Fruit fly (Drosophila melanogaster) whole organism, embryonic: Measurements from ENCODE around the gene CG14452.
A peak's percentile ranks its signal among the peaks of the same experiment; 100 is the strongest.

Source experiments
- Antp ChIP-seq: fragments of 200-800 bp; sonication (Bioruptor generic); optimal IDR thresholded peaks from 3 replicates; lab custom pipeline; 2016; ENCODE audit warnings: missing biosample characterization, missing genetic modification characterization
- BtbVII ChIP-seq: fragments of 200-800 bp; sonication (Bioruptor generic); optimal IDR thresholded peaks from 3 replicates; lab custom pipeline; 2017; ENCODE audit warnings: missing biosample characterization, mild to moderate bottlenecking, missing genetic modification characterization
- CG11695 ChIP-seq: fragments of 200-800 bp; sonication (Bioruptor generic); IDR thresholded peaks from 3 replicates; pipeline ENCODE4 v1.3.6; 2022; ENCODE audit warnings: missing biosample characterization, missing genetic modification characterization
- CG11696 ChIP-seq: fragments of 200-800 bp; sonication (Bioruptor generic); IDR thresholded peaks from 2 replicates; pipeline ENCODE4 v1.3.6; 2022; ENCODE audit warnings: missing biosample characterization, missing genetic modification characterization
- CG11723 ChIP-seq: fragments of 200-800 bp; sonication (Bioruptor generic); optimal IDR thresholded peaks from 2 replicates; lab custom pipeline; 2017; ENCODE audit warnings: missing biosample characterization, mild to moderate bottlenecking, missing genetic modification characterization
- CG12071 ChIP-seq: fragments of 200-800 bp; sonication (Bioruptor generic); optimal IDR thresholded peaks from 3 replicates; lab custom pipeline; 2018; ENCODE audit warnings: missing biosample characterization, mild to moderate bottlenecking, missing genetic modification characterization
- CG12769 ChIP-seq: fragments of 200-800 bp; sonication (Bioruptor generic); optimal IDR thresholded peaks from 2 replicates; lab custom pipeline; 2019; ENCODE audit warnings: missing biosample characterization, mild to moderate bottlenecking, missing genetic modification characterization, moderate library complexity
- CG17385 ChIP-seq: fragments of 200-800 bp; sonication (Bioruptor generic); optimal IDR thresholded peaks from 3 replicates; lab custom pipeline; 2018; ENCODE audit warnings: missing biosample characterization, mild to moderate bottlenecking, missing genetic modification characterization
- CG2129 ChIP-seq: fragments of 200-800 bp; sonication (Bioruptor generic); IDR thresholded peaks from 2 replicates; pipeline ENCODE4 v1.3.6; 2022; ENCODE audit warnings: missing biosample characterization, missing genetic modification characterization; ENCODE audit not compliant: partially characterized antibody
- CG32532 ChIP-seq: fragments of 200-800 bp; sonication (Bioruptor generic); IDR thresholded peaks from 2 replicates; pipeline ENCODE4 v1.3.6; 2022; ENCODE audit warnings: missing biosample characterization, missing genetic modification characterization
- CG34422 ChIP-seq: fragments of 200-800 bp; sonication (Bioruptor generic); IDR thresholded peaks from 3 replicates; pipeline ENCODE4 v1.3.6; 2022; ENCODE audit warnings: missing biosample characterization, missing genetic modification characterization
- CG5245 ChIP-seq: fragments of 200-800 bp; sonication (Bioruptor generic); optimal IDR thresholded peaks from 3 replicates; lab custom pipeline; 2016; ENCODE audit warnings: missing biosample characterization, missing genetic modification characterization
- CG8478 ChIP-seq: fragments of >200 bp; optimal IDR thresholded peaks from 2 replicates; lab custom pipeline; 2018
- CG9609 ChIP-seq: fragments of 200-800 bp; sonication (Bioruptor generic); optimal IDR thresholded peaks from 3 replicates; lab custom pipeline; 2016; ENCODE audit warnings: missing biosample characterization, missing genetic modification characterization
- CoRest ChIP-seq: fragments of 200-800 bp; sonication (Bioruptor generic); optimal IDR thresholded peaks from 3 replicates; lab custom pipeline; 2018; ENCODE audit warnings: missing biosample characterization, mild to moderate bottlenecking, missing genetic modification characterization, moderate library complexity
- CrebB ChIP-seq: fragments of 200-800 bp; sonication (Bioruptor generic); optimal IDR thresholded peaks from 3 replicates; lab custom pipeline; 2018; ENCODE audit warnings: missing biosample characterization, mild to moderate bottlenecking, missing genetic modification characterization
- Dbx ChIP-seq: fragments of 200-800 bp; sonication (Bioruptor generic); IDR thresholded peaks from 3 replicates; pipeline ENCODE4 v1.3.6; 2022; ENCODE audit warnings: missing biosample characterization, missing genetic modification characterization
- Doc2 ChIP-seq: fragments of 200-800 bp; sonication (Bioruptor generic); IDR thresholded peaks from 2 replicates; pipeline ENCODE4 v1.3.6; 2022; ENCODE audit warnings: missing biosample characterization, missing genetic modification characterization
- E2f2 ChIP-seq: fragments of 200-800 bp; sonication (Bioruptor generic); IDR thresholded peaks from 2 replicates; pipeline ENCODE4 v1.3.6; 2022; ENCODE audit warnings: missing biosample characterization, missing genetic modification characterization
- Hr3 ChIP-seq: fragments of 200-800 bp; sonication (Bioruptor generic); optimal IDR thresholded peaks from 3 replicates; lab custom pipeline; 2016; ENCODE audit warnings: missing biosample characterization, missing genetic modification characterization
- NK7.1 ChIP-seq: fragments of 200-800 bp; sonication (Bioruptor generic); optimal IDR thresholded peaks from 3 replicates; lab custom pipeline; 2016; ENCODE audit warnings: missing biosample characterization, missing genetic modification characterization
- Scr ChIP-seq: fragments of 200-800 bp; sonication (Bioruptor generic); IDR thresholded peaks from 2 replicates; pipeline ENCODE4 v1.3.6; 2022; ENCODE audit warnings: missing biosample characterization, missing genetic modification characterization; ENCODE audit not compliant: partially characterized antibody
- Xbp1 ChIP-seq: fragments of 200-800 bp; sonication (Bioruptor generic); optimal IDR thresholded peaks from 3 replicates; lab custom pipeline; 2016; ENCODE audit warnings: missing biosample characterization, mild to moderate bottlenecking, missing genetic modification characterization
- aop ChIP-seq: fragments of 200-800 bp; sonication (Bioruptor generic); IDR thresholded peaks from 2 replicates; pipeline ENCODE4 v1.3.6; 2022; ENCODE audit warnings: missing biosample characterization, missing genetic modification characterization
- ara ChIP-seq: fragments of 200-800 bp; sonication (Bioruptor generic); IDR thresholded peaks from 2 replicates; pipeline ENCODE4 v1.3.6; 2022; ENCODE audit warnings: missing biosample characterization, missing genetic modification characterization
- btn ChIP-seq: fragments of 200-800 bp; sonication (Bioruptor generic); optimal IDR thresholded peaks from 2 replicates; lab custom pipeline; 2016; ENCODE audit warnings: missing biosample characterization, missing genetic modification characterization
- caup ChIP-seq: fragments of 200-800 bp; sonication (Bioruptor generic); optimal IDR thresholded peaks from 3 replicates; lab custom pipeline; 2017; ENCODE audit warnings: missing biosample characterization, mild to moderate bottlenecking, missing genetic modification characterization, moderate library complexity; ENCODE audit not compliant: severe bottlenecking
- da ChIP-seq: fragments of 200-800 bp; sonication (Bioruptor generic); optimal IDR thresholded peaks from 2 replicates; lab custom pipeline; 2016; ENCODE audit warnings: missing biosample characterization, missing genetic modification characterization
- dan ChIP-seq: fragments of 200-800 bp; sonication (Bioruptor generic); IDR thresholded peaks from 2 replicates; pipeline ENCODE4 v1.3.6; 2022; ENCODE audit warnings: missing biosample characterization, missing genetic modification characterization
- dysf ChIP-seq: fragments of 200-800 bp; sonication (Bioruptor generic); IDR thresholded peaks from 3 replicates; pipeline ENCODE4 v1.3.6; 2022; ENCODE audit warnings: missing biosample characterization, missing genetic modification characterization
- eve ChIP-seq, 2 experiments: fragments of >200 bp; optimal IDR thresholded peaks; 2 replicates each; lab custom pipeline; 2017; ENCODE audit warnings: missing biosample characterization in 2 of 2, missing genetic modification characterization in 2 of 2
- fd102C ChIP-seq: fragments of 200-800 bp; sonication (Bioruptor generic); optimal IDR thresholded peaks from 2 replicates; lab custom pipeline; 2018; ENCODE audit warnings: missing biosample characterization, mild to moderate bottlenecking, missing genetic modification characterization, moderate library complexity
- fru ChIP-seq: fragments of >200 bp; optimal IDR thresholded peaks from 2 replicates; lab custom pipeline; 2017
- gsb ChIP-seq: fragments of 200-800 bp; sonication (Bioruptor generic); IDR thresholded peaks from 2 replicates; pipeline ENCODE4 v1.3.6; 2022; ENCODE audit warnings: missing biosample characterization, missing genetic modification characterization
- h ChIP-seq: fragments of >200 bp; optimal IDR thresholded peaks from 2 replicates; lab custom pipeline; 2017
- inv ChIP-seq: fragments of 200-800 bp; sonication (Bioruptor generic); IDR thresholded peaks from 2 replicates; pipeline ENCODE4 v1.3.6; 2022; ENCODE audit warnings: missing biosample characterization, missing genetic modification characterization; ENCODE audit not compliant: partially characterized antibody
- jing ChIP-seq: fragments of 200-800 bp; sonication (Bioruptor generic); optimal IDR thresholded peaks from 2 replicates; lab custom pipeline; 2018; ENCODE audit warnings: missing biosample characterization, mild to moderate bottlenecking, missing genetic modification characterization
- kay ChIP-seq: fragments of 200-800 bp; sonication (Bioruptor generic); optimal IDR thresholded peaks from 2 replicates; lab custom pipeline; 2016; ENCODE audit warnings: missing biosample characterization, missing genetic modification characterization
- lmd ChIP-seq: fragments of 200-800 bp; sonication (Bioruptor generic); IDR thresholded peaks from 2 replicates; pipeline ENCODE4 v1.3.6; 2022; ENCODE audit warnings: missing biosample characterization, missing genetic modification characterization
- lola ChIP-seq, 3 experiments: fragments of >200 bp in 2 of 3; fragments of 200-800 bp in 1 of 3; sonication (Bioruptor generic) in 1 of 3; optimal IDR thresholded peaks; 2 replicates each; lab custom pipeline; 2017 to 2019; ENCODE audit warnings: missing biosample characterization in 3 of 3, missing genetic modification characterization in 3 of 3, mild to moderate bottlenecking in 1 of 3, moderate library complexity in 1 of 3
- mirr ChIP-seq: fragments of 200-800 bp; sonication (Bioruptor generic); optimal IDR thresholded peaks from 3 replicates; lab custom pipeline; 2018; ENCODE audit warnings: missing biosample characterization, mild to moderate bottlenecking, missing genetic modification characterization
- nmo ChIP-seq: fragments of 200-800 bp; sonication (Bioruptor generic); optimal IDR thresholded peaks from 2 replicates; lab custom pipeline; 2018; ENCODE audit warnings: missing biosample characterization, mild to moderate bottlenecking, missing genetic modification characterization, moderate library complexity
- nom ChIP-seq: fragments of 200-800 bp; sonication (Bioruptor generic); optimal IDR thresholded peaks from 2 replicates; lab custom pipeline; 2017; ENCODE audit warnings: missing biosample characterization, missing genetic modification characterization, mild to moderate bottlenecking, moderate library complexity, missing genetic modification reagents
- row ChIP-seq: fragments of 200-800 bp; sonication (Bioruptor generic); IDR thresholded peaks from 3 replicates; pipeline ENCODE4 v1.3.6; 2022; ENCODE audit warnings: missing biosample characterization, missing genetic modification characterization
- so ChIP-seq: fragments of 200-800 bp; sonication (Bioruptor generic); IDR thresholded peaks from 3 replicates; pipeline ENCODE4 v1.3.6; 2022; ENCODE audit warnings: missing biosample characterization, missing genetic modification characterization
- sob ChIP-seq: fragments of 200-800 bp; sonication (Bioruptor generic); IDR thresholded peaks from 2 replicates; pipeline ENCODE4 v1.3.6; 2022; ENCODE audit warnings: missing biosample characterization, missing genetic modification characterization
- sr ChIP-seq: fragments of 200-800 bp; sonication (Bioruptor generic); IDR thresholded peaks from 3 replicates; pipeline ENCODE4 v1.3.6; 2022; ENCODE audit warnings: missing biosample characterization, missing genetic modification characterization
- ssp ChIP-seq: fragments of 200-800 bp; sonication (Bioruptor generic); IDR thresholded peaks from 2 replicates; pipeline ENCODE4 v1.3.6; 2022; ENCODE audit warnings: missing biosample characterization, missing genetic modification characterization
- sug ChIP-seq: fragments of 200-800 bp; optimal IDR thresholded peaks from 2 replicates; lab custom pipeline; 2019; ENCODE audit warnings: missing biosample characterization, mild to moderate bottlenecking, missing genetic modification characterization, moderate library complexity
- trem ChIP-seq: fragments of 200-800 bp; optimal IDR thresholded peaks from 3 replicates; lab custom pipeline; 2019; ENCODE audit warnings: missing biosample characterization, mild to moderate bottlenecking, missing genetic modification characterization, moderate library complexity
- zfh2 ChIP-seq: fragments of 200-800 bp; sonication (Bioruptor generic); optimal IDR thresholded peaks from 2 replicates; lab custom pipeline; 2016; ENCODE audit warnings: missing biosample characterization, missing genetic modification characterization

The CG14452 gene

dm6 chr3L:22717137-22717767, 21.5 kb downstream of the CG14452 start, which contains the start of the genes ArfGAP3 and CG32452 (continued):
- peak; percentile 58 for TF ChIP-seq CG9609 (GFP tag; lab: Kevin White, UChicago)
- peak; percentile 80 for TF ChIP-seq zfh2 (GFP tag; lab: Kevin White, UChicago)
- no peak for TF ChIP-seq nom
- TF ChIP-seq Dbx, result peak; percentile 82
- TF ChIP-seq dysf, result peak; percentile 70; the same call in 2 of the 3 replicates
- no peak for TF ChIP-seq fru (lab: Kevin White, UChicago)
- TF ChIP-seq aop (GFP tag; lab: Robert Waterston, UW), result 0 out of 2 replicates have a peak, but pooled peaks have one; percentile 23
- TF ChIP-seq CG12071 (GFP tag; lab: Kevin White, UChicago), result no peak
- no peak for TF ChIP-seq CG8478 (lab: Kevin White, UChicago)
- no peak for TF ChIP-seq fd102C (GFP tag; lab: Kevin White, UChicago)
- peak; percentile 67 for TF ChIP-seq Hr3 (GFP tag; lab: Kevin White, UChicago)
- peak in 1 of 3 experiments; percentile 75 for TF ChIP-seq lola (GFP tag; optimal IDR thresholded peaks at IDR 0.05; lab: Kevin White, UChicago)
- peak; percentile 37 for TF ChIP-seq CG11723
- no peak; the same call in 1 of the 2 replicates for TF ChIP-seq CG11696 (GFP tag; lab: Robert Waterston, UW)
- peak; percentile 80 for TF ChIP-seq nmo (GFP tag; lab: Kevin White, UChicago)
- TF ChIP-seq so (GFP tag; lab: Robert Waterston, UW), result 0 out of 3 replicates have a peak, but pooled peaks have one; percentile 45
- peak; percentile 72 for TF ChIP-seq caup (GFP tag; lab: Kevin White, UChicago)
- peak; percentile 30 for TF ChIP-seq CG5245 (GFP tag; lab: Kevin White, UChicago)
- TF ChIP-seq kay, result peak; percentile 42
- peak; percentile 91 for TF ChIP-seq row (GFP tag; lab: Robert Waterston, UW)
- peak; percentile 51 for TF ChIP-seq mirr (GFP tag; lab: Kevin White, UChicago)
- 0 out of 2 replicates have a peak, but pooled peaks have one; percentile 30 for TF ChIP-seq gsb (GFP tag; lab: Robert Waterston, UW)
- peak; percentile 47; the same call in 2 of the 3 replicates for TF ChIP-seq CG34422 (GFP tag; lab: Robert Waterston, UW)
- TF ChIP-seq inv (GFP tag; lab: Robert Waterston, UW), result peak; percentile 47
- no peak for TF ChIP-seq sr
- peak; percentile 35 for TF ChIP-seq da (GFP tag; lab: Kevin White, UChicago)
- TF ChIP-seq trem (tag; lab: Kevin White, UChicago), result peak; percentile 76
- no peak for TF ChIP-seq h (lab: Kevin White, UChicago)
- peak; percentile 85 for TF ChIP-seq Xbp1
- peak; percentile 73 for TF ChIP-seq sob (GFP tag; lab: Robert Waterston, UW)
- peak; percentile 53 for TF ChIP-seq ara (GFP tag; lab: Robert Waterston, UW)
- TF ChIP-seq lmd (GFP tag; lab: Robert Waterston, UW), result peak; percentile 66
- TF ChIP-seq dan, result no peak
- TF ChIP-seq E2f2 (GFP tag; lab: Robert Waterston, UW), result peak; percentile 54; the same call in 1 of the 2 replicates
- TF ChIP-seq sug (tag; lab: Kevin White, UChicago), result peak; percentile 73
- no peak for TF ChIP-seq Doc2 (GFP tag; lab: Robert Waterston, UW)
- TF ChIP-seq CG17385, result peak; percentile 66
- TF ChIP-seq CG2129, result peak; percentile 57; the same call in 1 of the 2 replicates
- TF ChIP-seq btn, result no peak
- TF ChIP-seq Scr (GFP tag; lab: Robert Waterston, UW), result peak; percentile 75
- peak; percentile 50 for TF ChIP-seq CrebB (tag; lab: Kevin White, UChicago)
- TF ChIP-seq CG12769 (tag; lab: Kevin White, UChicago), result peak; percentile 49
- TF ChIP-seq Antp (GFP tag; lab: Kevin White, UChicago), result peak; percentile 36
- no peak for TF ChIP-seq jing (GFP tag; lab: Kevin White, UChicago)
- peak; percentile 74 for TF ChIP-seq ssp (GFP tag; lab: Robert Waterston, UW)
- peak; percentile 84 for TF ChIP-seq CoRest (tag; lab: Kevin White, UChicago)
- TF ChIP-seq NK7.1 (GFP tag; lab: Kevin White, UChicago), result no peak
- TF ChIP-seq CG11695 (GFP tag; lab: Robert Waterston, UW), result peak; percentile 48; the same call in 2 of the 3 replicates
- peak; percentile 82 for TF ChIP-seq CG32532 (GFP tag; lab: Robert Waterston, UW)
- peak; percentile 61 for TF ChIP-seq BtbVII (GFP tag; lab: Kevin White, UChicago)
- TF ChIP-seq eve (GFP tag; optimal IDR thresholded peaks at IDR 0.05; lab: Kevin White, UChicago), result no peak
